Worm (Caenorhabditis elegans) whole organism, young adult: ENCODE measurements around the gene C36A4.4.

Experiments
- F49E8.2 ChIP-seq: sonication (generic microtip); optimal IDR thresholded peaks from 3 replicates; lab custom pipeline; 2017; ENCODE audit warnings: missing genetic modification characterization, mild to moderate bottlenecking, missing compliant biosample characterization, antibody characterized with exemption, moderate library complexity; ENCODE audit not compliant: insufficient read depth
- ceh-27 ChIP-seq: fragments of 200-800 bp; sonication (Bioruptor generic); optimal IDR thresholded peaks from 2 replicates; lab custom pipeline; 2018; ENCODE audit warnings: mild to moderate bottlenecking, missing genetic modification characterization, moderate library complexity, missing compliant biosample characterization
- egl-44 ChIP-seq: fragments of 200-800 bp; sonication (Bioruptor generic); IDR thresholded peaks from 2 replicates; pipeline ENCODE4 v1.3.6; 2022; ENCODE audit warnings: missing genetic modification reagents, missing genetic modification characterization, missing compliant biosample characterization
- unc-62 ChIP-seq: fragments of 150-350 bp; optimal IDR thresholded peaks from 2 replicates; lab custom pipeline; 2014; ENCODE audit warnings: missing biosample characterization, missing genetic modification reagents, missing genetic modification characterization

DNA sequence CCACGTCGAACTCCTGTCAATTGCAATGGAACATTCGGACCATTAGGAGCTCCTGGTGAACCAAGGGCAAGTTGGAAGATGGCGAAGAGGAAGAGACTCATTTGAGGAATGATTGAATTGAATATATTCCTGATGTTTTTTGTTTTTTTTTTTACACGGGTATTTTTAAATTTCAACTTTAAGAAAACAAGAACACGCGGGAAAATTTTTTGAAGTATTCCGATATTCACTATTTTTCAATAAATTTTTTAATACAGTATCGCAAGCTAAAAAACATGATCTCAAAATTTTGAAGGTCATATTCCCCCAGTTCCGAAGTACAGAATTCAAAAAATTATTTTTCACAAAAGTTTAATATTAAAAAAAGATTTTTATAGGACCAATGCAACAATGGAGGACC is 14.3 kb downstream of the C36A4.4 start, which contains the start of gene cnnm-5:
- TF ChIP-seq egl-44 (no peak), unc-62 (GFP tag; lab: Kevin White, UChicago) (no peak), F49E8.2 (no peak), ceh-27 (GFP tag; lab: Kevin White, UChicago) (no peak)
